Fruit fly (Drosophila melanogaster) whole organism, embryonic: ENCODE results near the gene TwdlP.

Experiments used
- Bteb2 ChIP-seq: fragments of 200-800 bp; sonication (Bioruptor generic); optimal IDR thresholded peaks from 2 replicates; lab custom pipeline; 2016; ENCODE audit warnings: missing biosample characterization, missing genetic modification characterization
- CG10209 ChIP-seq: fragments of 200-800 bp; sonication (Bioruptor generic); optimal IDR thresholded peaks from 3 replicates; lab custom pipeline; 2017; ENCODE audit warnings: missing biosample characterization, mild to moderate bottlenecking, missing genetic modification characterization, missing genetic modification reagents
- CG13296 ChIP-seq: fragments of 200-800 bp; sonication (Bioruptor generic); optimal IDR thresholded peaks from 3 replicates; lab custom pipeline; 2018; ENCODE audit warnings: missing biosample characterization, mild to moderate bottlenecking, missing genetic modification characterization
- CG13775 ChIP-seq: fragments of 200-800 bp; sonication (Bioruptor generic); optimal IDR thresholded peaks from 3 replicates; lab custom pipeline; 2017; ENCODE audit warnings: missing biosample characterization, mild to moderate bottlenecking, missing genetic modification characterization
- CG14667 ChIP-seq: fragments of 200-800 bp; sonication (Bioruptor generic); IDR thresholded peaks from 2 replicates; pipeline ENCODE4 v1.3.6; 2022; ENCODE audit warnings: missing biosample characterization, missing genetic modification characterization
- CG14710 ChIP-seq: fragments of 200-800 bp; sonication (Bioruptor generic); optimal IDR thresholded peaks from 3 replicates; lab custom pipeline; 2019; ENCODE audit warnings: missing biosample characterization, mild to moderate bottlenecking, missing genetic modification characterization, moderate library complexity
- CG16863 ChIP-seq: fragments of 200-800 bp; sonication (Bioruptor generic); optimal IDR thresholded peaks from 3 replicates; lab custom pipeline; 2016; ENCODE audit warnings: missing biosample characterization, missing genetic modification characterization
- CG17361 ChIP-seq: fragments of 200-800 bp; sonication (Bioruptor generic); IDR thresholded peaks from 3 replicates; pipeline ENCODE4 v1.3.6; 2022; ENCODE audit warnings: missing biosample characterization, missing genetic modification characterization
- CG1832 ChIP-seq: fragments of 200-800 bp; sonication (Bioruptor generic); optimal IDR thresholded peaks from 2 replicates; lab custom pipeline; 2017; ENCODE audit warnings: missing biosample characterization, mild to moderate bottlenecking, missing genetic modification characterization, inconsistent platforms
- CG2712 ChIP-seq: fragments of 200-800 bp; optimal IDR thresholded peaks from 3 replicates; lab custom pipeline; 2019; ENCODE audit warnings: missing biosample characterization, mild to moderate bottlenecking, missing genetic modification characterization, moderate library complexity
- CG2875 ChIP-seq: fragments of 200-800 bp; sonication (Bioruptor generic); optimal IDR thresholded peaks from 2 replicates; lab custom pipeline; 2017; ENCODE audit warnings: missing biosample characterization, mild to moderate bottlenecking, missing genetic modification characterization, missing genetic modification reagents
- CG31224 ChIP-seq: fragments of 200-800 bp; sonication (Bioruptor generic); IDR thresholded peaks from 2 replicates; pipeline ENCODE4 v1.3.6; 2022; ENCODE audit warnings: missing biosample characterization, missing genetic modification characterization
- CG33213 ChIP-seq: fragments of 200-800 bp; sonication (Bioruptor generic); optimal IDR thresholded peaks from 3 replicates; lab custom pipeline; 2016; ENCODE audit warnings: missing biosample characterization, missing genetic modification characterization
- CG3407 ChIP-seq: fragments of 200-800 bp; sonication (Bioruptor generic); optimal IDR thresholded peaks from 2 replicates; lab custom pipeline; 2018; ENCODE audit warnings: missing biosample characterization, mild to moderate bottlenecking, missing genetic modification characterization
- CG5953 ChIP-seq: fragments of 200-800 bp; sonication (Bioruptor generic); IDR thresholded peaks from 2 replicates; pipeline ENCODE4 v1.3.6; 2022; ENCODE audit warnings: missing biosample characterization, missing genetic modification characterization
- CG6175 ChIP-seq: fragments of 200-800 bp; sonication (Bioruptor generic); IDR thresholded peaks from 3 replicates; pipeline ENCODE4 v1.3.6; 2022; ENCODE audit warnings: missing biosample characterization, missing genetic modification characterization
- CG6854 ChIP-seq: fragments of 200-800 bp; sonication (Bioruptor generic); optimal IDR thresholded peaks from 3 replicates; lab custom pipeline; 2017; ENCODE audit warnings: missing biosample characterization, mild to moderate bottlenecking, missing genetic modification characterization
- CG7271 ChIP-seq: fragments of 200-800 bp; sonication (Bioruptor generic); optimal IDR thresholded peaks from 2 replicates; lab custom pipeline; 2018; ENCODE audit warnings: missing biosample characterization, mild to moderate bottlenecking, missing genetic modification characterization, moderate library complexity
- CG9932 ChIP-seq: fragments of 200-800 bp; sonication (Bioruptor generic); IDR thresholded peaks from 2 replicates; pipeline ENCODE4 v1.3.6; 2022; ENCODE audit warnings: missing biosample characterization, missing genetic modification characterization
- CHES-1-like ChIP-seq: fragments of 200-800 bp; sonication (Bioruptor generic); optimal IDR thresholded peaks from 2 replicates; lab custom pipeline; 2016; ENCODE audit warnings: missing biosample characterization, missing genetic modification characterization
- CkIIα-i1 ChIP-seq: fragments of 200-800 bp; sonication (Bioruptor generic); IDR thresholded peaks from 2 replicates; pipeline ENCODE4 v1.3.6; 2022; ENCODE audit warnings: missing biosample characterization, missing genetic modification characterization
- Fer2 ChIP-seq: fragments of 200-800 bp; sonication (Bioruptor generic); optimal IDR thresholded peaks from 2 replicates; lab custom pipeline; 2018; ENCODE audit warnings: missing biosample characterization, mild to moderate bottlenecking, missing genetic modification characterization, moderate library complexity
- Hand ChIP-seq: fragments of 200-800 bp; sonication (Bioruptor generic); optimal IDR thresholded peaks from 2 replicates; lab custom pipeline; 2017; ENCODE audit warnings: mild to moderate bottlenecking, missing biosample characterization, missing genetic modification reagents, missing genetic modification characterization
- Hmr ChIP-seq: fragments of 200-800 bp; sonication (Bioruptor generic); optimal IDR thresholded peaks from 3 replicates; lab custom pipeline; 2017; ENCODE audit warnings: mild to moderate bottlenecking, missing biosample characterization, missing genetic modification reagents, missing genetic modification characterization
- Hr39 ChIP-seq: fragments of >200 bp; optimal IDR thresholded peaks from 2 replicates; lab custom pipeline; 2017
- Hr51 ChIP-seq, 2 experiments: fragments of 200-800 bp; sonication (Bioruptor generic); optimal IDR thresholded peaks; 2 replicates in 1 of 2; 3 replicates in 1 of 2; lab custom pipeline; 2016 to 2018; ENCODE audit warnings: missing biosample characterization in 2 of 2, missing genetic modification characterization in 2 of 2, mild to moderate bottlenecking in 1 of 2, moderate library complexity in 1 of 2
- Hr78 ChIP-seq, 2 experiments: fragments of 200-800 bp in 1 of 2; fragments of >200 bp in 1 of 2; sonication (Bioruptor generic) in 1 of 2; optimal IDR thresholded peaks; 2 replicates each; lab custom pipeline; 2017 to 2019; ENCODE audit warnings: missing biosample characterization in 2 of 2, missing genetic modification characterization in 2 of 2, mild to moderate bottlenecking in 1 of 2, moderate library complexity in 1 of 2
- NFAT ChIP-seq: fragments of 200-800 bp; sonication (Bioruptor generic); IDR thresholded peaks from 2 replicates; pipeline ENCODE4 v1.3.6; 2022; ENCODE audit warnings: missing biosample characterization, missing genetic modification characterization
- NK7.1 ChIP-seq: fragments of 200-800 bp; sonication (Bioruptor generic); optimal IDR thresholded peaks from 3 replicates; lab custom pipeline; 2016; ENCODE audit warnings: missing biosample characterization, missing genetic modification characterization
- NfI ChIP-seq: fragments of 200-800 bp; sonication (Bioruptor generic); optimal IDR thresholded peaks from 3 replicates; lab custom pipeline; 2018; ENCODE audit warnings: missing biosample characterization, mild to moderate bottlenecking, missing genetic modification characterization, moderate library complexity
- Side ChIP-seq: fragments of 200-800 bp; sonication (Bioruptor generic); optimal IDR thresholded peaks from 2 replicates; lab custom pipeline; 2016; ENCODE audit warnings: missing biosample characterization, missing genetic modification characterization
- abd-A ChIP-seq: fragments of 200-800 bp; sonication (Bioruptor generic); optimal IDR thresholded peaks from 3 replicates; lab custom pipeline; 2019; ENCODE audit warnings: missing biosample characterization, mild to moderate bottlenecking, missing genetic modification characterization, moderate library complexity
- chinmo ChIP-seq: fragments of 200-800 bp; sonication (Bioruptor generic); IDR thresholded peaks from 4 replicates; pipeline ENCODE4 v1.3.6; 2022; ENCODE audit warnings: missing biosample characterization, missing genetic modification characterization; ENCODE audit not compliant: partially characterized antibody
- dimm ChIP-seq: fragments of 200-800 bp; sonication (Bioruptor generic); IDR thresholded peaks from 2 replicates; pipeline ENCODE4 v1.3.6; 2022; ENCODE audit warnings: missing biosample characterization, missing genetic modification characterization
- grn ChIP-seq: fragments of 200-800 bp; sonication (Bioruptor generic); optimal IDR thresholded peaks from 3 replicates; lab custom pipeline; 2017; ENCODE audit warnings: missing biosample characterization, missing genetic modification characterization
- gsb-n ChIP-seq: fragments of 200-800 bp; sonication (Bioruptor generic); optimal IDR thresholded peaks from 3 replicates; lab custom pipeline; 2018; ENCODE audit warnings: missing biosample characterization, mild to moderate bottlenecking, missing genetic modification characterization
- inv ChIP-seq: fragments of 200-800 bp; sonication (Bioruptor generic); IDR thresholded peaks from 2 replicates; pipeline ENCODE4 v1.3.6; 2022; ENCODE audit warnings: missing biosample characterization, missing genetic modification characterization; ENCODE audit not compliant: partially characterized antibody
- lmd ChIP-seq: fragments of 200-800 bp; sonication (Bioruptor generic); IDR thresholded peaks from 2 replicates; pipeline ENCODE4 v1.3.6; 2022; ENCODE audit warnings: missing biosample characterization, missing genetic modification characterization
- nerfin-1 ChIP-seq: fragments of 200-800 bp; sonication (Bioruptor generic); optimal IDR thresholded peaks from 3 replicates; lab custom pipeline; 2019; ENCODE audit warnings: missing biosample characterization, mild to moderate bottlenecking, missing genetic modification characterization, moderate library complexity
- oc ChIP-seq: fragments of 200-800 bp; sonication (Bioruptor generic); optimal IDR thresholded peaks from 2 replicates; lab custom pipeline; 2018; ENCODE audit warnings: missing biosample characterization, mild to moderate bottlenecking, missing genetic modification characterization, moderate library complexity
- odd ChIP-seq: fragments of 200-800 bp; sonication (Bioruptor generic); optimal IDR thresholded peaks from 2 replicates; lab custom pipeline; 2017; ENCODE audit warnings: missing biosample characterization, mild to moderate bottlenecking, missing genetic modification characterization
- pb ChIP-seq: fragments of 200-800 bp; sonication (Bioruptor generic); optimal IDR thresholded peaks from 3 replicates; lab custom pipeline; 2016; ENCODE audit warnings: missing biosample characterization, missing genetic modification characterization
- sd ChIP-seq: fragments of 200-800 bp; sonication (Bioruptor generic); optimal IDR thresholded peaks from 3 replicates; lab custom pipeline; 2018; ENCODE audit warnings: missing biosample characterization, mild to moderate bottlenecking, missing genetic modification characterization, moderate library complexity
- sisA ChIP-seq: fragments of 200-800 bp; sonication (Bioruptor generic); IDR thresholded peaks from 2 replicates; pipeline ENCODE4 v1.3.6; 2022; ENCODE audit warnings: missing biosample characterization, missing genetic modification characterization
- sob ChIP-seq: fragments of 200-800 bp; sonication (Bioruptor generic); IDR thresholded peaks from 2 replicates; pipeline ENCODE4 v1.3.6; 2022; ENCODE audit warnings: missing biosample characterization, missing genetic modification characterization
- stc ChIP-seq: fragments of 200-800 bp; sonication (Bioruptor generic); IDR thresholded peaks from 2 replicates; pipeline ENCODE4 v1.3.6; 2022; ENCODE audit warnings: missing biosample characterization, missing genetic modification characterization
- tin ChIP-seq: fragments of 200-800 bp; sonication (Bioruptor generic); optimal IDR thresholded peaks from 3 replicates; lab custom pipeline; 2016; ENCODE audit warnings: missing biosample characterization, missing genetic modification characterization
- ttk ChIP-seq: fragments of 200-800 bp; sonication (Bioruptor generic); IDR thresholded peaks from 2 replicates; pipeline ENCODE4 v2.1.2; 2022; ENCODE audit warnings: missing biosample characterization, missing genetic modification characterization
- wek ChIP-seq: fragments of 200-800 bp; sonication (Bioruptor generic); optimal IDR thresholded peaks from 3 replicates; lab custom pipeline; 2018; ENCODE audit warnings: missing biosample characterization, mild to moderate bottlenecking, missing genetic modification characterization, moderate library complexity
- z ChIP-seq: fragments of 200-800 bp; sonication (Bioruptor generic); IDR thresholded peaks from 3 replicates; pipeline ENCODE4 v1.3.6; 2022; ENCODE audit warnings: missing biosample characterization, missing genetic modification characterization

The TwdlP gene

DNA sequence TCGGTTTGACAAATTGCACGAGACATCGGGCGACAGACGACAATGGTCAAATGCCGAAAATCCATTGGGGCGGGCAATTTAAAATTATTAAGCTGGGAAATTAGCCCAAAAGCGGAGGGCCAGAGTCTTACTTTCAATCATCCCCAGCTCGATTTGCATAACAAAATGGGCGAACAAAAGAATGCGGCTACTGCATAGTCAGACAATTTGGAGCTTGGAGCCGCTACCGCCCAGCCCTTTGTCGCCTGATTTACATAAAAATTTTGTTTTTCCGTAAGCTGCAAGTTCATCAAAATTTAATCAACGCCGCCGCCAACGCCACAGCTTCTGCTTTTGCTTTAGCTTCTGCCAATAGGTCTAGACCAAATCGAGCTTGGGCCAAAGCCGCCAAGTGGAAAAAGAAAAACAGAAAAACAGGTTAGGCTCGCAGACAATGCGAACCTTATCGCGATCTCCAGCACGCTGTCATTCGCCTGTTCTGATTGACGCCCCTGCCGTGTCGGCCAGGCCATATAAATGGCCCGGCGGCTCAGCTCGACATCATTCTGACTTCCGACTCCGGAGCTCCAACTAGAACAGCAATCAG lies 10.3 kb upstream of the TwdlP start, which contains the start of gene TwdlN:
TwdlN (plus strand) TSS at position 536 of the 586 bp plus-strand sequence.
- TF ChIP-seq z (GFP tag; lab: Robert Waterston, UW) (no peak), grn (GFP tag; lab: Kevin White, UChicago) (peak; percentile 49), CG14710 (tag; lab: Kevin White, UChicago) (no peak), CG13296 (GFP tag; lab: Kevin White, UChicago) (no peak), CG31224 (no peak), Fer2 (tag; lab: Kevin White, UChicago) (no peak), CG2875 (no peak), CG7271 (tag; lab: Kevin White, UChicago) (no peak), CG16863 (no peak), abd-A (peak; percentile 56), NFAT (GFP tag; lab: Robert Waterston, UW) (0 out of 2 replicates have a peak, but pooled peaks have one; percentile 15), nerfin-1 (tag; lab: Kevin White, UChicago) (no peak), CG1832 (GFP tag; lab: Kevin White, UChicago) (no peak), tin (GFP tag; lab: Kevin White, UChicago) (no peak), inv (GFP tag; lab: Robert Waterston, UW) (no peak), CG13775 (GFP tag; lab: Kevin White, UChicago) (no peak), CG33213 (GFP tag; lab: Kevin White, UChicago) (no peak), CG14667 (GFP tag; lab: Robert Waterston, UW) (no peak), NfI (GFP tag; lab: Kevin White, UChicago) (no peak), sd (tag; lab: Kevin White, UChicago) (peak; percentile 70), CG5953 (GFP tag; lab: Robert Waterston, UW) (no peak), odd (GFP tag; lab: Kevin White, UChicago) (peak; percentile 3), chinmo (peak; percentile 87; the same call in 3 of the 4 replicates), CG17361 (no peak), Hr51 (GFP tag; optimal IDR thresholded peaks at IDR 0.05; lab: Kevin White, UChicago) (no peak), oc (peak; percentile 31)

DNA sequence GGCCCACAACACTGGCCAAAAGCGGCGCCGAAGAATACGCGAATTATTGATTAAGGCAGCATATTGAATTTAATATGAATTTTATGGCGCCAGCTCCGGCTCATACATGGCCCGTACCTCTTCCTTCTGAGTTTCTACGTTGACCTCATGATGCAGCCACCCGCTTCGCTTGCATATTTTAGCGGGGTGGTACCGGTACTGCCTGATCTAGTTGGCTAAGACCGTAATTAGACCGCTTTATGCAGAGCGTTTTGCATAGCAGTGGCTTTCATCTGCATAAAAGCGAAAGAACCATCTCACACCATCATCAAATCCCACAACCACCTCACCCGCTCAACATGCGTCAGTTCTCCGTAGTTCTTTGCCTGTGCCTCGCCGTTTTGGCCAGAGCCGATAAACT lies 8.5 kb upstream of the TwdlP start, which contains the start of gene TwdlJ:
TwdlJ (plus strand) TSS at position 301 of the 400 bp plus-strand sequence.
- TF ChIP-seq CG6854, result no peak
- no peak for TF ChIP-seq CG9932
- no peak for TF ChIP-seq sisA
- TF ChIP-seq CG2712 (tag; lab: Kevin White, UChicago), result no peak
- no peak for TF ChIP-seq ttk (GFP tag; lab: Robert Waterston, UW)
- no peak for TF ChIP-seq wek (GFP tag; lab: Kevin White, UChicago)
- TF ChIP-seq, all 482 proteins: peak for 0

DNA sequence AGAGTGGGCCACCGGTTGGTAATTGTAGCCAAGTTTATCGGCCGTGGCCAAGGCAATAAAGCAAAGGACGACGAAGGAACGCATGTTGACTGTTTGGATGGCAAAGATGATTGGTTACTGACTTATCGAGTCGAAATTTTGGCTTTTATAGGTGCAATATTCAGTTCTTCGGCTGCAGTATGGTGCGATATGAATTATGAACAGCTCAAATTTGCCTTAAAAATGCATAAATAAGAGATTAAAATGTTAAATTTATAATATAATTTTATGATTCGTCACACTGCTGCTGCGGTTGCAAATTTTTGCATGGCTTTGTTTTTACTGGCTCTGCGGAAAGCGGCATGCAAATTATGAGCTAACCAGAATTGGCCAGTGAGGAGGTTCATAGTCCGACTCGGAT lies 7.5 kb upstream of the TwdlP start, which contains the start of gene TwdlK:
TwdlK (minus strand) TSS at position 101 of the 400 bp plus-strand sequence.
- TF ChIP-seq dimm (GFP tag; lab: Robert Waterston, UW) (no peak), CHES-1-like (GFP tag; lab: Kevin White, UChicago) (no peak), Hr78 (GFP tag; optimal IDR thresholded peaks at IDR 0.05; lab: Kevin White, UChicago) (no peak), Hand (GFP tag; lab: Kevin White, UChicago) (no peak), Bteb2 (GFP tag; lab: Kevin White, UChicago) (no peak), stc (GFP tag; lab: Robert Waterston, UW) (no peak), gsb-n (no peak), lmd (no peak), Hr39 (lab: Kevin White, UChicago) (no peak), Side (no peak), CG10209 (GFP tag; lab: Kevin White, UChicago) (no peak), CG6175 (GFP tag; lab: Robert Waterston, UW) (no peak), NK7.1 (no peak), CG3407 (no peak), CkIIα-i1 (GFP tag; lab: Robert Waterston, UW) (no peak), sob (no peak), pb (no peak), Hmr (no peak)
